Worm (Caenorhabditis elegans): Measurements from ENCODE around the gene R05D3.12.

The R05D3.12 gene

ce11 chrIII:8411976-8412375 lies 31.2 kb downstream of the R05D3.12 start (continued):
- TF ChIP-seq let-607 (tag; optimal IDR thresholded peaks at IDR 0.05) (peak; percentile 10 to 15), athp-1 (tag; optimal IDR thresholded peaks at IDR 0.05) (no peak), rec-8 (tag; optimal IDR thresholded peaks at IDR 0.05) (no peak), lsy-27 (tag; optimal IDR thresholded peaks at IDR 0.05; ENCODE audit: borderline replicate concordance, insufficient read depth) (no peak), snpc-4 (GFP tag; optimal IDR thresholded peaks at IDR 0.05) (no peak), snpc-4 (tag; optimal IDR thresholded peaks at IDR 0.05) (peak in 3 of 4 experiments; percentile 2 to 52 (median 18)), aptf-2 (GFP tag; conservative IDR thresholded peaks at IDR 0.05) (no peak), sptf-2 (GFP tag; optimal IDR thresholded peaks at IDR 0.05) (no peak), madf-6 (GFP tag; IDR thresholded peaks at IDR 0.05) (peak; percentile 32; the same call in 1 of the 2 replicates), repo-1 (tag; optimal IDR thresholded peaks at IDR 0.05) (no peak), madf-10 (tag; optimal IDR thresholded peaks at IDR 0.05) (peak; percentile 3), somi-1 (GFP tag; optimal IDR thresholded peaks at IDR 0.05) (no peak), ztf-22 (GFP tag; optimal IDR thresholded peaks at IDR 0.05) (no peak), nhr-80 (tag; optimal IDR thresholded peaks at IDR 0.05) (peak; percentile 96), hlh-26 (GFP tag; conservative IDR thresholded peaks at IDR 0.05) (no peak), K12H6.12 (tag; optimal IDR thresholded peaks at IDR 0.05) (peak; percentile 67), ccch-3 (GFP tag; optimal IDR thresholded peaks at IDR 0.05) (no peak), F52B5.7 (tag; optimal IDR thresholded peaks at IDR 0.05) (no peak), pha-4 (tag; optimal IDR thresholded peaks at IDR 0.05) (peak; percentile 56), unc-130 (GFP tag; optimal IDR thresholded peaks at IDR 0.05) (no peak), rpc-1 (optimal IDR thresholded peaks at IDR 0.05) (no peak), rpc-1 (tag; optimal IDR thresholded peaks at IDR 0.05) (no peak), B0019.2 (GFP tag; conservative IDR thresholded peaks at IDR 0.05) (no peak), B0336.3 (GFP tag; IDR thresholded peaks at IDR 0.05) (peak; percentile 47; the same call in 1 of the 2 replicates), dpl-1 (GFP tag; optimal IDR thresholded peaks at IDR 0.05) (no peak), cebp-2 (GFP tag; IDR thresholded peaks at IDR 0.05) (no peak), hmg-1.2 (GFP tag; IDR thresholded peaks at IDR 0.05) (peak; percentile 78), F10E7.11 (tag; optimal IDR thresholded peaks at IDR 0.05) (no peak), tbx-9 (tag; optimal IDR thresholded peaks at IDR 0.05; ENCODE audit: borderline replicate concordance) (no peak), hlh-12 (tag; optimal IDR thresholded peaks at IDR 0.05) (no peak), lin-40 (tag; optimal IDR thresholded peaks at IDR 0.05) (peak; percentile 41), Y53G8AR.9 (GFP tag; conservative IDR thresholded peaks at IDR 0.05) (no peak), Y79H2A.3 (GFP tag; conservative IDR thresholded peaks at IDR 0.05) (no peak), Y53F4B.3 (GFP tag; IDR thresholded peaks at IDR 0.05) (no peak), ceh-100 (GFP tag; IDR thresholded peaks at IDR 0.05) (no peak), tbp1 (GFP tag; optimal IDR thresholded peaks at IDR 0.05) (peak; percentile 37), efl-1 (GFP tag; optimal IDR thresholded peaks at IDR 0.05) (no peak), mcd-1 (GFP tag; IDR thresholded peaks at IDR 0.05) (no peak), lin-26 (GFP tag; IDR thresholded peaks at IDR 0.05) (no peak), ceh-27 (GFP tag; optimal IDR thresholded peaks at IDR 0.05) (peak; percentile 35), D2030.7 (GFP tag; IDR thresholded peaks at IDR 0.05) (no peak), egrh-3 (GFP tag; IDR thresholded peaks at IDR 0.05) (peak; percentile 23; the same call in 1 of the 2 replicates), lin-54 (GFP tag; optimal IDR thresholded peaks at IDR 0.05) (peak; percentile 35), dox-1 (GFP tag; IDR thresholded peaks at IDR 0.05) (peak; percentile 80; the same call in 1 of the 2 replicates), ceh-40 (GFP tag; IDR thresholded peaks at IDR 0.05) (no peak)
